Worm (Caenorhabditis elegans) whole organism, young adult: Measurements from ENCODE around the gene fbxb-107.

Experiments used
- F22D6.2 ChIP-seq: sonication (generic microtip); optimal IDR thresholded peaks from 2 replicates; lab custom pipeline; 2016; ENCODE audit warnings: mild to moderate bottlenecking, missing genetic modification characterization, missing compliant biosample characterization
- F55B11.4 ChIP-seq: sonication (generic microtip); optimal IDR thresholded peaks from 2 replicates; lab custom pipeline; 2016; ENCODE audit warnings: missing compliant biosample characterization, missing genetic modification characterization, borderline replicate concordance; ENCODE audit not compliant: insufficient read depth
- K12H6.12 ChIP-seq: fragments of 200-800 bp; sonication (Bioruptor generic); optimal IDR thresholded peaks from 2 replicates; lab custom pipeline; 2018; ENCODE audit warnings: mild to moderate bottlenecking, missing genetic modification characterization, missing compliant biosample characterization
- ama-1 ChIP-seq, 3 experiments: fragments of 150-350 bp in 1 of 3; sonication (generic microtip) in 2 of 3; optimal IDR thresholded peaks; 2 replicates each; lab custom pipeline; 2014 to 2018; ENCODE audit warnings: missing biosample characterization in 2 of 3, missing genetic modification characterization in 2 of 3, missing genetic modification reagents in 2 of 3
- atf-7 ChIP-seq: sonication (generic microtip); optimal IDR thresholded peaks from 2 replicates; lab custom pipeline; 2017; ENCODE audit warnings: mild to moderate bottlenecking, missing genetic modification characterization, missing compliant biosample characterization
- nfya-1 ChIP-seq: sonication (generic microtip); optimal IDR thresholded peaks from 2 replicates; lab custom pipeline; 2017; ENCODE audit warnings: antibody characterized with exemption, missing compliant biosample characterization, missing genetic modification characterization, borderline replicate concordance; ENCODE audit not compliant: insufficient read depth
- pha-4 ChIP-seq: fragments of 150-350 bp; sonication (generic microtip); optimal IDR thresholded peaks from 2 replicates; lab custom pipeline; 2014; ENCODE audit warnings: missing biosample characterization, missing genetic modification reagents, missing genetic modification characterization
- snpc-4 ChIP-seq, 5 experiments: fragments of 150-350 bp in 1 of 5; sonication (generic microtip) in 4 of 5; optimal IDR thresholded peaks; 2 replicates each; lab custom pipeline; 2014 to 2018; ENCODE audit warnings: missing genetic modification characterization in 5 of 5, missing biosample characterization in 3 of 5, antibody characterized with exemption in 2 of 5, mild to moderate bottlenecking in 2 of 5, missing compliant biosample characterization in 2 of 5, missing genotype in 2 of 5, moderate library complexity in 2 of 5, missing genetic modification reagents in 1 of 5
- somi-1 ChIP-seq: fragments of 200-800 bp; sonication (Bioruptor generic); optimal IDR thresholded peaks from 2 replicates; lab custom pipeline; 2018; ENCODE audit warnings: mild to moderate bottlenecking, missing genetic modification characterization, missing compliant biosample characterization
- ztf-3 ChIP-seq: fragments of 200-800 bp; sonication (Bioruptor generic); optimal IDR thresholded peaks from 2 replicates; lab custom pipeline; 2018; ENCODE audit warnings: mild to moderate bottlenecking, missing genetic modification characterization, missing compliant biosample characterization

- TF ChIP-seq K12H6.12 (tag; lab: Kevin White, UChicago) (no peak), snpc-4 (GFP tag; optimal IDR thresholded peaks at IDR 0.05; lab: Kevin White, UChicago) (no peak), snpc-4 (tag; optimal IDR thresholded peaks at IDR 0.05; lab: Kevin White, UChicago) (no peak), atf-7 (no peak), ama-1 (optimal IDR thresholded peaks at IDR 0.05; lab: Kevin White, UChicago) (no peak), ama-1 (GFP tag; optimal IDR thresholded peaks at IDR 0.05; lab: Kevin White, UChicago) (no peak), F55B11.4 (no peak), nfya-1 (tag; lab: Kevin White, UChicago) (no peak), somi-1 (GFP tag; lab: Kevin White, UChicago) (no peak), F22D6.2 (tag; lab: Kevin White, UChicago) (no peak), ztf-3 (GFP tag; lab: Kevin White, UChicago) (no peak), pha-4 (no peak)
Observed at ce11 chrII:2797951-2798350, 39.4 kb downstream of the fbxb-107 start.
